Worm (Caenorhabditis elegans) whole organism, L1 larva: ENCODE data around the gene F18A1.1.
A peak's percentile ranks its signal among the peaks of the same experiment; 100 is the strongest.

ENCODE experiments used
- C16A3.4 ChIP-seq: fragments of 150-350 bp; optimal IDR thresholded peaks from 2 replicates; lab custom pipeline; 2014; ENCODE audit warnings: missing biosample characterization, missing genetic modification characterization
- Y116A8C.19 ChIP-seq: sonication (generic microtip); optimal IDR thresholded peaks from 2 replicates; lab custom pipeline; 2016; ENCODE audit warnings: missing compliant biosample characterization, missing genetic modification characterization, borderline replicate concordance
- aha-1 ChIP-seq: fragments of 150-350 bp; optimal IDR thresholded peaks from 2 replicates; lab custom pipeline; 2014; ENCODE audit warnings: missing biosample characterization, missing genetic modification characterization
- alr-1 ChIP-seq: fragments of 200-800 bp; sonication (Bioruptor generic); optimal IDR thresholded peaks from 2 replicates; lab custom pipeline; 2018; ENCODE audit warnings: borderline replicate concordance, mild to moderate bottlenecking, missing genetic modification characterization, missing compliant biosample characterization
- ama-1 ChIP-seq: fragments of 150-350 bp; optimal IDR thresholded peaks from 2 replicates; lab custom pipeline; 2014
- ceh-82 ChIP-seq, 3 experiments: fragments of 150-350 bp in 1 of 3; sonication (generic microtip) in 2 of 3; optimal IDR thresholded peaks; 2 replicates each; lab custom pipeline; 2014 to 2017; ENCODE audit warnings: missing biosample characterization in 3 of 3, missing genetic modification characterization in 3 of 3
- dsc-1 ChIP-seq: sonication (generic microtip); optimal IDR thresholded peaks from 2 replicates; lab custom pipeline; 2016; ENCODE audit warnings: mild to moderate bottlenecking, missing genetic modification characterization, missing compliant biosample characterization
- efl-1 ChIP-seq, 4 experiments: fragments of 150-350 bp; optimal IDR thresholded peaks in 3 of 4; peaks in 1 of 4; 1 replicate in 1 of 4; 2 replicates in 3 of 4; lab custom pipeline; 2014; ENCODE audit warnings: missing biosample characterization in 2 of 4, missing genetic modification characterization in 2 of 4, missing genetic modification reagents in 2 of 4
- efl-3 ChIP-seq: fragments of 200-800 bp; sonication (Bioruptor generic); optimal IDR thresholded peaks from 2 replicates; lab custom pipeline; 2018; ENCODE audit warnings: mild to moderate bottlenecking, missing genetic modification characterization, missing compliant biosample characterization
- egl-13 ChIP-seq: sonication (generic microtip); optimal IDR thresholded peaks from 2 replicates; lab custom pipeline; 2016; ENCODE audit warnings: missing genotype, missing genetic modification reagents, missing genetic modification characterization, missing compliant biosample characterization
- elt-2 ChIP-seq: sonication (generic microtip); optimal IDR thresholded peaks from 2 replicates; lab custom pipeline; 2016; ENCODE audit warnings: missing genetic modification characterization, mild to moderate bottlenecking, inconsistent platforms, missing compliant biosample characterization, missing genetic modification reagents
- fkh-8 ChIP-seq: sonication (generic microtip); optimal IDR thresholded peaks from 2 replicates; lab custom pipeline; 2016; ENCODE audit warnings: mild to moderate bottlenecking, missing genetic modification characterization, missing compliant biosample characterization
- hlh-17 ChIP-seq: fragments of 200-800 bp; sonication (Bioruptor generic); optimal IDR thresholded peaks from 2 replicates; lab custom pipeline; 2018; ENCODE audit warnings: missing genetic modification characterization, mild to moderate bottlenecking, missing compliant biosample characterization, moderate library complexity, borderline replicate concordance
- jun-1 ChIP-seq: fragments of 150-350 bp; optimal IDR thresholded peaks from 2 replicates; lab custom pipeline; 2014; ENCODE audit warnings: missing biosample characterization, missing genetic modification reagents, missing genetic modification characterization
- lin-14 ChIP-seq: fragments of 200-800 bp; sonication (Bioruptor generic); optimal IDR thresholded peaks from 2 replicates; lab custom pipeline; 2018; ENCODE audit warnings: mild to moderate bottlenecking, missing genetic modification characterization, moderate library complexity, missing compliant biosample characterization
- lin-35 ChIP-seq, 2 experiments: fragments of 150-350 bp; optimal IDR thresholded peaks; 2 replicates each; lab custom pipeline; 2014; ENCODE audit warnings: missing biosample characterization in 2 of 2, missing genetic modification characterization in 2 of 2, missing genetic modification reagents in 2 of 2
- lsy-2 ChIP-seq, 2 experiments: fragments of 150-350 bp; optimal IDR thresholded peaks; 2 replicates each; lab custom pipeline; 2014; ENCODE audit warnings: missing biosample characterization in 2 of 2, missing genetic modification characterization in 2 of 2
- mef-2 ChIP-seq: fragments of 150-350 bp; optimal IDR thresholded peaks from 2 replicates; lab custom pipeline; 2014; ENCODE audit warnings: missing biosample characterization, missing genetic modification characterization
- mep-1 ChIP-seq: fragments of 150-350 bp; optimal IDR thresholded peaks from 2 replicates; lab custom pipeline; 2014; ENCODE audit warnings: missing biosample characterization, missing genetic modification characterization
- nhr-11 ChIP-seq: fragments of 150-350 bp; optimal IDR thresholded peaks from 2 replicates; lab custom pipeline; 2014; ENCODE audit warnings: missing biosample characterization, missing genetic modification characterization
- nhr-19 ChIP-seq: fragments of 200-800 bp; sonication (Bioruptor generic); conservative IDR thresholded peaks from 2 replicates; pipeline ENCODE4 v1.3.6; 2022; ENCODE audit warnings: missing genetic modification characterization, missing compliant biosample characterization
- nhr-20 ChIP-seq: sonication (generic microtip); optimal IDR thresholded peaks from 2 replicates; lab custom pipeline; 2016; ENCODE audit warnings: mild to moderate bottlenecking, missing genetic modification characterization, missing compliant biosample characterization
- nhr-47 ChIP-seq: sonication (generic microtip); optimal IDR thresholded peaks from 2 replicates; lab custom pipeline; 2016; ENCODE audit warnings: mild to moderate bottlenecking, missing genetic modification characterization, moderate library complexity, missing compliant biosample characterization
- nhr-71 ChIP-seq: sonication (generic microtip); optimal IDR thresholded peaks from 2 replicates; lab custom pipeline; 2016; ENCODE audit warnings: mild to moderate bottlenecking, missing genetic modification characterization, moderate library complexity, missing compliant biosample characterization
- nhr-76 ChIP-seq: sonication (generic microtip); optimal IDR thresholded peaks from 2 replicates; lab custom pipeline; 2017; ENCODE audit warnings: missing biosample characterization, missing genetic modification characterization
- nhr-85 ChIP-seq: sonication (generic microtip); peaks from one replicate; lab custom pipeline; 2016; ENCODE audit warnings: missing genetic modification characterization, inconsistent platforms, missing compliant biosample characterization
- nhr-90 ChIP-seq: sonication (generic microtip); optimal IDR thresholded peaks from 2 replicates; lab custom pipeline; 2016; ENCODE audit warnings: mild to moderate bottlenecking, missing genetic modification characterization, missing compliant biosample characterization; ENCODE audit not compliant: poor library complexity
- pag-3 ChIP-seq: sonication (generic microtip); optimal IDR thresholded peaks from 2 replicates; lab custom pipeline; 2017; ENCODE audit warnings: missing genetic modification characterization, mild to moderate bottlenecking, missing compliant biosample characterization, antibody characterized with exemption, borderline replicate concordance; ENCODE audit not compliant: insufficient read depth
- rnt-1 ChIP-seq: sonication (generic microtip); optimal IDR thresholded peaks from 2 replicates; lab custom pipeline; 2016; ENCODE audit warnings: mild to moderate bottlenecking, missing genetic modification characterization, moderate library complexity, missing compliant biosample characterization
- snu-23 ChIP-seq: sonication (generic microtip); optimal IDR thresholded peaks from 2 replicates; lab custom pipeline; 2016; ENCODE audit warnings: missing genetic modification characterization, missing compliant biosample characterization
- sox-4 ChIP-seq: sonication (generic microtip); optimal IDR thresholded peaks from 2 replicates; lab custom pipeline; 2016; ENCODE audit warnings: missing genetic modification characterization, missing compliant biosample characterization
- swsn-7 ChIP-seq: sonication (generic microtip); optimal IDR thresholded peaks from 2 replicates; lab custom pipeline; 2016; ENCODE audit warnings: missing genetic modification characterization, missing compliant biosample characterization
- unc-86 ChIP-seq: sonication (generic microtip); optimal IDR thresholded peaks from 2 replicates; lab custom pipeline; 2016; ENCODE audit warnings: missing genetic modification characterization, missing compliant biosample characterization
- unc-98 ChIP-seq: fragments of 200-800 bp; sonication (Bioruptor generic); IDR thresholded peaks from 2 replicates; pipeline ENCODE4 v1.3.6; 2022; ENCODE audit warnings: missing genetic modification characterization, missing compliant biosample characterization
- xbp-1 ChIP-seq: sonication (generic microtip); optimal IDR thresholded peaks from 2 replicates; lab custom pipeline; 2016; ENCODE audit warnings: missing genetic modification characterization, missing compliant biosample characterization
- zag-1 ChIP-seq: fragments of 150-350 bp; optimal IDR thresholded peaks from 2 replicates; lab custom pipeline; 2014; ENCODE audit warnings: missing biosample characterization, missing genetic modification characterization
- ztf-11 ChIP-seq, 2 experiments: sonication (generic microtip); optimal IDR thresholded peaks; 2 replicates each; lab custom pipeline; 2016 to 2017; ENCODE audit warnings: missing genetic modification characterization in 2 of 2, missing biosample characterization in 1 of 2, missing compliant biosample characterization in 1 of 2

F18A1.1 gene

DNA sequence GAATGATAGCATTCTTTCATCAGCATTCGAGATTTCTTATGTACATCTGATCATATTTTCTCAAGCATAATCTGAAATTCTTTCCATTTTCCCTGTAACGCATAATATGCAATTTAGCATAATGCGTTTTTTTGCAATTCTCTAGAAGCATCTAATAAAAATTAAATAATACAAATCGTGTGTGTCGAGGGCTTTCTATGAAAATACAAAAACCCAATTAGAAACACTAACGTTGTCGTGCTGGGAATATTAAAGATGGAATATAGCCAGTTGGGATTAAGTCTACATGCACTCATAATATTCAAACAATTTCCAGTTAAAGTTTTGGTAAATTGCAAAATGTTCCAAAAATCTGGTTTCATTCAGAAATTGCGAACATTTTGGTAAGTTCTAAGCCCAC, at the start of gene F18A1.1:
TSS of gene F18A1.1 (plus strand) at position 301 of the 400 bp plus-strand sequence.
- TF ChIP-seq nhr-85 (tag; lab: Kevin White, UChicago) (peak; percentile 56), pag-3 (no peak)
- TF ChIP-seq, all 84 proteins: peak for 1

DNA sequence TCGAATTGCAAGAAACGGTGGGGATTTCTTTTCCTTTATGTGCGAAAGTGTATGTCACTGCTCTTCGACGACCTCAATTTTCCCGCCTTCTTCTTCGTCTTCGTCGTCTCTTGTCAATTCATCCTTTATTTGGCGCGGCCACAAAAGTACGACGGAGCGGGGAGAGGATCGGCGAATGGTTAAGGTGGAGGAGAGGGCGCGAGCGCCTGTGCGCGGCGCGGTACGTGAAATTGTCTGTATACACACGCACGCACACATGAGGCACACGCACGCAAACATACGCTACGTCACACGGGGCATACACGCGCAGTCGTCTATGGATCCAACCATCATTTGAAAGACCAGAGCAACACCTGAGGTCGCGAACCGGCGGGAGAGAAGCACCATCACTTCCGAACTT, 49.4 kb upstream of the F18A1.1 start:
- TF ChIP-seq lin-14 (peak; percentile 4), lin-35 (GFP tag; optimal IDR thresholded peaks at IDR 0.05; lab: Kevin White, UChicago) (peak in 1 of 2 experiments; percentile 4), sox-4 (no peak), nhr-76 (tag; lab: Kevin White, UChicago) (no peak), xbp-1 (tag; lab: Kevin White, UChicago) (no peak), unc-98 (GFP tag; lab: Robert Waterston, UW) (no peak), efl-3 (GFP tag; lab: Kevin White, UChicago) (no peak), zag-1 (tag; lab: Kevin White, UChicago) (no peak), nhr-19 (GFP tag; lab: Robert Waterston, UW) (no peak), alr-1 (tag; lab: Kevin White, UChicago) (no peak)

DNA sequence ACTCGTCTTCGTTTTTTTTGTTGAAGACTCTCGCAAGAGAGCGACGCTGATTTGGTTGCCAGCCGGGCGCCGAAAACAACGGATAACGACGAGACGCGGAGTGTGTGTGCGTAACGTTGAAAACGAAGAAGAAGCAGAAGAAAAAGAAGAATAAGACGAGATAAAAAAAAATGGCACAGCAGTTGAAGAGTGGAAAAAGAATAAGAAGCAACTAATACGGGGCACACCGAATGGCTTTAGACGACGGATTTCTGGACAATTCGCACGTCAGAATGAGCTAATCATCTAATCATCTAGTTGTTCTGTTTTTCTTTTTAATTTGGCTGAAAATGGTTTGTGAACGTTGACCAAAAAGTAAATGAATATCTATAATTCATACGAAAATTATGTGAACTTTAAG, 47.7 kb upstream of the F18A1.1 start:
- TF ChIP-seq Y116A8C.19 (tag; lab: Kevin White, UChicago): no peak
- peak; percentile 61 for TF ChIP-seq dsc-1 (tag; lab: Kevin White, UChicago)
- no peak for TF ChIP-seq unc-86 (tag; lab: Kevin White, UChicago)
- no peak for TF ChIP-seq C16A3.4 (tag; lab: Kevin White, UChicago)

DNA sequence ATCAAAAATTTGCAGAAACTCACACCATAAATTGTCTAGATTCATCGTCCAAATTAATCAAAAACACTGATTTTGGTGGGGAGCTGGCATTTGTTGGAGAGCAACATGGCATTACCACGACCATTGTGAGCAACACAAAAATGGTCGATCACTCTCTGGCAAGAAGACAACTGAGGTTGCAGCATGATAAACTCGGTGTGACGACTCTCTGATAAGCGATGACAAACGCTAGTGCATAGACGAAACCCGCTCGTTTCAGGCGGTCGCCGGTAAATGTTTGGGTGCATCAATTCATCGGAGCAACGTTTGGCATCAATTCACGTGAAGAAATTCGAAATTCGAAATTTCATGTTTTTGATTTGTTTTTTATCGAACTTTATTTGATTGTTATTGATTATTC, 45.7 kb upstream of the F18A1.1 start:
- TF ChIP-seq egl-13 (tag; lab: Kevin White, UChicago) (no peak), elt-2 (peak; percentile 40)

DNA sequence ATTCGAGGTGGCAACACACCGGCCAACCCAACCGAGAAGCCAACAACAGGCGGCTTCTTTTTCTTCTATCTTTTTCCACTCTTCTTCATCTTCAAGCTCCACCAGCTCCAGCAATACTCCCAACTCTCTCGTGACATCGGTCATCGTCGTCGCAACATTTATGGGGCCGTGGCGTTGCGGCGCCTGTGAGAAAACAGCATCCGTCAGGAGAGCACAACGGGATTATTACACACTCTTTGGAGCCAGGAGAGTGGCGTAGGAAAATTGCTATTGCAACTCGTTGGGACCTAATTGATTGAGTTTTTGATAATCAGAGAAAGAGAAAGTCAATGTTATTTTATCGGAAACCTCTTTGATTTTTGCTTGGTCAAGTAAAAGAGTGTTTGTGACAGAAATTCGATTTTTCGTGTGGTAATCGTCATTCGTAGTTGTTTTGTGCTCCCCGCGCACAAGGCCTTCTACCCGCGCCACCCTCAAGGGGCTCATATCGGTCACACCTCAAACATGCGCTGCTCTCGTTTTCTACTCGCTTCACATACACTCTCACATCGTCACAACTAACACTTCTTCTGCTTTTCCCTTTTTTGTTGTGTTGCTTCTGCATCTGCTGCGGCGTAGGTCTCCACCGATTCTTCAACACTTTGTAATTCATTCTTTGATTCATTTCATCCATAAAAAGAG, 44.4 kb upstream of the F18A1.1 start:
- TF ChIP-seq fkh-8 (tag; lab: Kevin White, UChicago) (peak; percentile 39), lsy-2 (tag; optimal IDR thresholded peaks at IDR 0.05; lab: Kevin White, UChicago) (peak; percentile 24 to 51), aha-1 (tag; lab: Kevin White, UChicago) (no peak), nhr-47 (tag; lab: Kevin White, UChicago) (no peak), snu-23 (peak; percentile 34), nhr-90 (tag; lab: Kevin White, UChicago) (no peak), nhr-11 (peak; percentile 13), nhr-20 (tag; lab: Kevin White, UChicago) (peak; percentile 37), dsc-1 (tag; lab: Kevin White, UChicago) (peak; percentile 38), nhr-71 (tag; lab: Kevin White, UChicago) (peak; percentile 78), Y116A8C.19 (tag; lab: Kevin White, UChicago) (no peak), efl-1 (optimal IDR thresholded peaks at IDR 0.05; lab: Kevin White, UChicago) (peak in 1 of 2 experiments; percentile 18), efl-1 (GFP tag; optimal IDR thresholded peaks at IDR 0.05 in 1 of 2; lab: Kevin White, UChicago) (peak in 1 of 2 experiments; percentile 84), lin-14 (peak; percentile 76), ceh-82 (tag; optimal IDR thresholded peaks at IDR 0.05; lab: Kevin White, UChicago) (no peak), ama-1 (no peak), hlh-17 (GFP tag; lab: Kevin White, UChicago) (no peak), swsn-7 (tag; lab: Kevin White, UChicago) (peak; percentile 35), rnt-1 (peak; percentile 79), jun-1 (tag; lab: Kevin White, UChicago) (no peak), ztf-11 (tag; optimal IDR thresholded peaks at IDR 0.05; lab: Kevin White, UChicago) (no peak), mef-2 (tag; lab: Kevin White, UChicago) (no peak), mep-1 (tag; lab: Kevin White, UChicago) (peak; percentile 18)
